Fruit fly (Drosophila melanogaster) S2 (cell line): ENCODE results near the gene CG9992.

Experiments
- CG8478 ChIP-seq: fragments of >200 bp; optimal IDR thresholded peaks from 2 replicates; lab custom pipeline; 2018
- CTCF ChIP-seq, 2 experiments: fragments of >200 bp; optimal IDR thresholded peaks; 2 replicates each; lab custom pipeline; 2018

Gene CG9992

DNA sequence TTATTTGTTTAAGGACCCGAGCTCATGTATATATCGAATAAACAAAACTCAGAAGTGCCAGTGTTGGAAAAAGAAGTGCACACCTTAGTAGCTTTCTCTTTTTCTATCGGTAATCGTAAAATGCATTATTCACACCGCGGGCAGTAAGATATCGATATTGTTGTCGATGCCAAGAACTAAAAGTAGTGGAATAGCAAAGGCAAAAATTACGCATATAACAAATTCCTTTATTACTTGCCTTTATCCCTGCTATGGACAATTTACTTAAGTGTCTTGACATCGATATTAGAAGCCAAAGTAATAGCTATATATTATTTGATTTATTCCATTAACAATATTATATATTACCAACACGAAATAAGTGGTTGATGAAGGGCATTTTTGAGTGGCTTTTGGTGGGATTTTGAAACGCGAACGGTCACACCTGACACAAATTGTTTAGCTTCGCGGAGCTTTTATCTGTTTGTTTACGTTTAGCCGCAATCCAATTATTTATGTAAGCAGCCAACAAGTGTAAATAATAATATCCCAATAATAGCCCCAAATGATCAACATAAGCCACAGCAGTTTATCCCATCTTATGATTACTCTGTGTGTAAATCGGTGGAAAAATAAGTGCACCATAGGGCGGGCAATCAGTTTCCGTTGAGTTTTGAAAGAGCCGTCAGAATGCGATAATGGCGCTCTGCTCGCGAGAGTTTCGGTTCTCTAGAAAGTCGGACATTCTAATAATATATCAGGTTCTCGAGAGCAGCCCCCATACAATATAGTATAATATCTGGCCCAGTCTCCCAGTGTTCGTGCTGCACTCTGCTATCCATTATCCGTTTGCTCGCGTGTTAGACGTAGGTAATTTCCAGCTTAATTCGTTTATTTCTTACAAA is at the start of gene CG9992, which contains the start of gene CG4239:
CG9992 (minus strand) TSS at position 66 of the 884 bp plus-strand sequence.
CG4239 (plus strand) TSS at position 436 of the 884 bp plus-strand sequence.
- TF ChIP-seq CTCF (optimal IDR thresholded peaks at IDR 0.05; lab: Kevin White, UChicago) = no peak
- TF ChIP-seq CG8478 (lab: Kevin White, UChicago) = no peak

- TF ChIP-seq CG8478 (lab: Kevin White, UChicago) (no peak), CTCF (optimal IDR thresholded peaks at IDR 0.05; lab: Kevin White, UChicago) (no peak)
These were observed 43.8 kb upstream of the CG9992 start for dm6 chrX:16428476-16428875.

- TF ChIP-seq CTCF (optimal IDR thresholded peaks at IDR 0.05; lab: Kevin White, UChicago) = no peak
- TF ChIP-seq CG8478 (lab: Kevin White, UChicago) = no peak
These were observed 43.2 kb upstream of the CG9992 start for dm6 chrX:16427786-16428400.

dm6 chrX:16426478-16427052 is 41.9 kb upstream of the CG9992 start:
- TF ChIP-seq CTCF (optimal IDR thresholded peaks at IDR 0.05; lab: Kevin White, UChicago) (no peak), CG8478 (lab: Kevin White, UChicago) (no peak)

- TF ChIP-seq CG8478 (lab: Kevin White, UChicago) (no peak), CTCF (optimal IDR thresholded peaks at IDR 0.05; lab: Kevin White, UChicago) (no peak)
These were observed 40.4 kb upstream of the CG9992 start for dm6 chrX:16425145-16425544.

dm6 chrX:16424296-16424695 is 39.6 kb upstream of the CG9992 start:
- TF ChIP-seq CTCF (optimal IDR thresholded peaks at IDR 0.05; lab: Kevin White, UChicago) = no peak
- no peak for TF ChIP-seq CG8478 (lab: Kevin White, UChicago)

dm6 chrX:16423125-16423509 is 38.4 kb upstream of the CG9992 start:
- no peak for TF ChIP-seq CTCF (optimal IDR thresholded peaks at IDR 0.05; lab: Kevin White, UChicago)
- TF ChIP-seq CG8478 (lab: Kevin White, UChicago) = no peak

DNA sequence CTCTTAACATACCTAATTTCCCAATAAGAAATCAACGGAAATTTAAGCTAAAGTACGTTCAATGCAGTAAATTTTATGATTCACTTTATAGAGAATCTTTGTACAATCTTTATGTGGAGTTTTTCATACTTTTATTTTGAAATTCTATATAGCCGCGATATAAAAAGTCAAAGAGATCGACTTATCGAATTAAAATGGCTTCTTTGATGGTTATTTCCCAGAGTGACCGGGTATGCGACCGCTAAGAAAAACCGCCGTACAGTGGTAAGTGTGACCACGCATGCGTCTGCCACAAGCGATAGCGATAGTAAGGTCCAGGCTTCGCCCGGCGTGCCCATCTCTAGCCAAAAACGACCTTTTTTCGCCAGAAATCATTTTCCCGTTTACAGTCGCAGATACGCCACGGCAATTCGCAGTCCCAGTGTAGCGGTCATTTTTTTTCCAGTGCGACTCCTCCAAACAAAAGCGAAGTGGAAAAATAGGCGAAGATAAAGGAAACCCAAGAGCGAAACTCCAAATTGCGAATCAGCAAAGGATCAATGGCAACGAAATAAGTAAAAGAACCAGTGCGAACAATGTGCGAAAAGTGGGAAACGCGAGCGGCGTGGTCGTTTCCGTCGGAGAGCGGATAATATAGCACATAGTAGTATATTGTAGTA is 37.9 kb upstream of the CG9992 start, which contains the start of gene hang:
hang (plus strand) TSS at position 366 of the 659 bp plus-strand sequence.
- no peak for TF ChIP-seq CG8478 (lab: Kevin White, UChicago)
- TF ChIP-seq CTCF (optimal IDR thresholded peaks at IDR 0.05; lab: Kevin White, UChicago) = peak in 1 of 2 experiments; percentile 25

DNA sequence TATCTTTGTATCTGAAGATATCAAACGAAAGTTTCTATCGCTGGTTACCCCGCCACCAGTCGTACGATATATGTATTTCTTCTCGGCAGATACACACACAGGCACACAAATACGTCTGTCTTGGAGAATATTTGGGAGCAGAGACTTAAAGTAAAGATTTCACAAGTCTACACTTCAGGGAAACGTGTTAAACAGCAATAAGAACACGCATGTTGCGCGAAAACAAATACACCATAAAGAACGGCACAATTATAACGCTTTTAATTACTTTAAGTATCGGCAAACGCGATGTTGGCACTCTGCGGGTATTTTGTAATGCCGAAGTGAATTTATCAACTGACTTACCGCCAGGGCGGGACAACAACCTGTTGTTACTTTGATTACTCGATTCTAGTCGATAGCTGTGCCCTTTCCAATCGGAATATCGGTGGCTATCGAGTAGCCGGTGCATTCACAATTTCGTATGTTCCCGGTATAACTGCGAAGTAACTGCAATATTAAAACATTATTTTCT is 37.2 kb upstream of the CG9992 start, which contains the start of gene AnxB11:
AnxB11 (minus strand) TSS at position 367 of the 514 bp plus-strand sequence.
- TF ChIP-seq CTCF (optimal IDR thresholded peaks at IDR 0.05; lab: Kevin White, UChicago) = no peak
- TF ChIP-seq CG8478 (lab: Kevin White, UChicago) = no peak

- TF ChIP-seq CG8478 (lab: Kevin White, UChicago) (no peak), CTCF (optimal IDR thresholded peaks at IDR 0.05; lab: Kevin White, UChicago) (no peak)
These were observed 36.2 kb upstream of the CG9992 start for dm6 chrX:16420878-16421277.

DNA sequence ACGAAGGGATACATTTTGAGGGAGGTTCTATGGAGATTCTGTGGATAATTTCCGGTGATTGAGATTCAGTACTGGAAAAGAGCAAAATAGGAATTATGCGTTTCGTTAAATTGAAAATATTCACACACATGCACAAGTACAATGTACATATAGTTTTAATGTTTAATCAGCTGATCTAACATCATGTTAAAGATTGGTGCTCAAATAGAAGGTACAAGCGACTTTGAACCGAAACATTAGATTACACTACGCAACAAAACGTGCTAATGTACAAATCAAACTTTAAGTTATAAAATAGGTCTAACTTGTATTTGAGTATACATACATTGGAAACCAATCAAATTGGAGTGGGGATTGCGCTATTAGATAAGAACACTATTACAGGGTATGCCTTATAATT is 35.3 kb upstream of the CG9992 start:
- TF ChIP-seq CG8478 (lab: Kevin White, UChicago) (no peak), CTCF (optimal IDR thresholded peaks at IDR 0.05; lab: Kevin White, UChicago) (no peak)

DNA sequence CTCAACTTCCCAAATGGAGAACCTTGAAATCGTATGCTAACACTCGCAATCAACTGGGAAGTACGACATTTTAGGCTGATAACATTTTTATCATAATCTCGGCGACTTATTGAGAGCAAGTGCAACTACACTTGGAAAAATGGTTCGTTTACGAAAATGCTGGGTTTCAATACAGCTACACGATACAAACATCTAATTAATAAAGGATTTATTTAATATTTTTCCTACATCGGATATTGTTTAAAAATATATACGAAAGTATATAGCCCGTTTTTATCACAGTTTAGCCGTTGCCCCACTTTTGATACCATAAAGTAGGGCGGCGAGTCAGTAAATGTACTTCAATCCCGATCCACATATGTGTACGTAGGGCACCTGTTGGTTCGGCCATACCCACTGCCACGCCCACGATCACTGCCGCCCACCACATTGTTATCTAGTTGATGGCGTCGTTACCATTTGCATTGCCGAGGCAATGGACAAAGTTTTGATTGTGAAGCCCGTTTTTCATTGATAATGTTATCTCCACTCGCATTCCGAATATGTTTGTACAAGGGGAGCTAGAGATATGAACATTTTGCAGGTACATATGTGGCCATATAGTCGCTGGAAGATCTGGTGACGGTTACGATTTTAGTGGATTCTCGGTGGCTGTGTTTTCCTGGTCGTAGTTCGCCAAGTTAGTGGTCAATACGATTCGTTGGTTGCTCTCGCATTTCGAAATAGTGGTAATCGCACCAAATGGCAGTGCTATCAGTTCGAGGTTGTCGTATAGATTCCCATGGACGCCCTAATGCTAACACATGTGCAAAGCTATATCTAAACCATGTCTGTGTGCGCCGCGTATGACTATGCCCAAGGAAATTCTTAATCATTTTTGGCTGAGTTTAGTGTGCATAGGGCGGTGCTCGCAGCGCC is 30.0 kb upstream of the CG9992 start, which contains the start of gene Traf-like:
Traf-like (plus strand) TSS at position 596 of the 918 bp plus-strand sequence.
- TF ChIP-seq CTCF (optimal IDR thresholded peaks at IDR 0.05; lab: Kevin White, UChicago) = no peak
- no peak for TF ChIP-seq CG8478 (lab: Kevin White, UChicago)

DNA sequence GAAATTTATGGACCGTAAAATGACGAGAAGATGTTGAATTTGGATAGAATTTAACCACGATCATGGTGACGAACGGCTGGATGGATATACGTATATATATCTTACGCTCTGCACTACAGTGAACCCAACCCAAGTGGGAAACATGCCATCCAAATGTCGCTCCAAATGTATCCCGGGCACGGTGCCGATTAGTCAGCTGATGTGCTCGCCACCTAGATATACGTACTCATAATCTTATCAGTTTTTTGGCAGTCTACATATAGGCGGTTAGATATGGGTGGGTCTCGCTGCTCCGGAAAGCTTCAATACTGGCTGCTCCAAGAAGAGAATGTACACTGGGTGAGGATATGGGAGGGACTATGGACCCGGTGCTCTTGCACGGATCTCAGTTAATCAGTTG is 21.4 kb upstream of the CG9992 start:
- TF ChIP-seq CTCF (optimal IDR thresholded peaks at IDR 0.05; lab: Kevin White, UChicago) = no peak
- TF ChIP-seq CG8478 (lab: Kevin White, UChicago) = no peak
